Fruit fly (Drosophila melanogaster): ENCODE measurements around the gene RpL36A.

RpL36A gene

DNA sequence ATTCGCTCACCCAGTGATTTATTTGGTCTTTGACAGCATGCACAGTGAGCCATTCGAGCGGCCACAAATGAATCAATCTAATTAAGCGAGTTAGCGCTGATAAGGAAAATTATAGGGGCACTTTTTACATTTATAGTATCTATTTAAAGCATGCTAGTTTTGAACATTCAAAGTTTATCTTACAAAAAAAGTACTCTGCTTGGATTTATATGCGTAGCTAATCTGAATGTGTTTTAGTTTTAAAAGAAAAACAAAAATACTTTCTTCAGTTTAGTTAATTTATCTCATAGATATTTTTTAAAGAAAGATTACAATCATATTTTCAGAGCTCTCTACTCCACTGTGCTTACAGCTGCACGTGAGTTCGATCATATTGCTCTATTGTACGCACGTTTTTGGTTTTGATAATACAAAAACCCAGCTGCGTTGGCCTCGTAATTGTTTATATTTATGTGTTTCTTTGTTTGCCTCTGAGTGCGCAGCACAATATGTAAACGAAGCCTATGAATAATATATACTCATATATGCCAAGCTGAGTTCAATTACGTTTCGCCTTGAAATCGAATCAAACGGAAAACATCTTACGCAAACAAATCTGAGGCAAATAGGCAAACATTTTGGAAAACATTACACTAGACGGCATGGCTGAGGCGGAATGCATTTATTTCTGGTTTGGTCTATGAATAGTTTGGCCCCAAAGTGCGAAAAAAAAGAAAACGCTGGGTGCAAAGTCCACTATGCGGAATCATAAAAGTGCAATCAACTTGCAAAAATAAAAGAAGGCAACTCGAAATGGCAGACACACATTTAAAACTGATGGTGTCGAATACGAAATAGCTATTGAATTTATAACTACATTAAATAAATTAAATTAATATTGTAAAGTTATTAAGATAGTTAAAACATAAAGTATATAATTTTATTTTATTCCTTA is 40.7 kb downstream of the RpL36A start (continued):
- no peak for TF ChIP-seq hbn (GFP tag; IDR thresholded peaks at IDR 0.05; ENCODE audit: partially characterized antibody)
- TF ChIP-seq E2f2 (GFP tag; IDR thresholded peaks at IDR 0.05): peak; percentile 71
- no peak for TF ChIP-seq nerfin-2 (GFP tag; IDR thresholded peaks at IDR 0.05; ENCODE audit: partially characterized antibody)
- TF ChIP-seq CG13624 (GFP tag; optimal IDR thresholded peaks at IDR 0.05): peak; percentile 86
- peak; percentile 77 for TF ChIP-seq H15 (GFP tag; IDR thresholded peaks at IDR 0.05)
- peak; percentile 91 for TF ChIP-seq CG17829 (tag; optimal IDR thresholded peaks at IDR 0.05)
- TF ChIP-seq HLHmδ (GFP tag; optimal IDR thresholded peaks at IDR 0.05): no peak
- peak; percentile 85 for TF ChIP-seq nerfin-1 (tag; optimal IDR thresholded peaks at IDR 0.05)
- TF ChIP-seq br (optimal IDR thresholded peaks at IDR 0.05): no peak
- peak; percentile 78 for TF ChIP-seq CG17359 (tag; optimal IDR thresholded peaks at IDR 0.05)
- peak; percentile 84 for TF ChIP-seq CG1602 (GFP tag; optimal IDR thresholded peaks at IDR 0.05)
- no peak for TF ChIP-seq aop (GFP tag; IDR thresholded peaks at IDR 0.05)
- TF ChIP-seq CG1603 (tag; optimal IDR thresholded peaks at IDR 0.05): peak; percentile 65
- TF ChIP-seq CG17361 (GFP tag; IDR thresholded peaks at IDR 0.05): peak; percentile 95
- peak; percentile 82 for TF ChIP-seq CG5180 (GFP tag; optimal IDR thresholded peaks at IDR 0.05)
- TF ChIP-seq ap (GFP tag; IDR thresholded peaks at IDR 0.05): peak; percentile 69
- peak; percentile 72; the same call in 3 of the 4 replicates for TF ChIP-seq chinmo (GFP tag; IDR thresholded peaks at IDR 0.05; ENCODE audit: partially characterized antibody)
- peak; percentile 58 for TF ChIP-seq CG30020 (tag; optimal IDR thresholded peaks at IDR 0.05)
- no peak for TF ChIP-seq bigmax (GFP tag; optimal IDR thresholded peaks at IDR 0.05)
- TF ChIP-seq ham (GFP tag; IDR thresholded peaks at IDR 0.05): 0 out of 2 replicates have a peak, but pooled peaks have one; percentile 29
- TF ChIP-seq CG11456 (GFP tag; IDR thresholded peaks at IDR 0.05): peak; percentile 77
- TF ChIP-seq h (optimal IDR thresholded peaks at IDR 0.05): no peak
- TF ChIP-seq twi (tag; optimal IDR thresholded peaks at IDR 0.05): peak; percentile 70
- no peak for TF ChIP-seq MESR4 (GFP tag; optimal IDR thresholded peaks at IDR 0.05)
- no peak for TF ChIP-seq hb (GFP tag; IDR thresholded peaks at IDR 0.05; ENCODE audit: partially characterized antibody)
- TF ChIP-seq CG10267 (tag; optimal IDR thresholded peaks at IDR 0.05): peak; percentile 83
- peak; percentile 93 for TF ChIP-seq CG11695 (GFP tag; IDR thresholded peaks at IDR 0.05)
- peak; percentile 76 for TF ChIP-seq zen (tag; optimal IDR thresholded peaks at IDR 0.05)
- TF ChIP-seq CG3847 (GFP tag; IDR thresholded peaks at IDR 0.05): peak; percentile 86
- peak; percentile 69 for TF ChIP-seq Deaf1 (tag; optimal IDR thresholded peaks at IDR 0.05)
- TF ChIP-seq CG14710 (tag; optimal IDR thresholded peaks at IDR 0.05): peak; percentile 87
- TF ChIP-seq CG9727 (GFP tag; optimal IDR thresholded peaks at IDR 0.05): peak; percentile 93
- peak; percentile 86 for TF ChIP-seq CG7372 (GFP tag; IDR thresholded peaks at IDR 0.05)
- TF ChIP-seq CG12659 (GFP tag; optimal IDR thresholded peaks at IDR 0.05): peak; percentile 93
- TF ChIP-seq gem (tag; optimal IDR thresholded peaks at IDR 0.05): peak; percentile 94
- TF ChIP-seq corto (GFP tag; optimal IDR thresholded peaks at IDR 0.05): peak; percentile 40
- peak; percentile 95 for TF ChIP-seq CG2678 (tag; optimal IDR thresholded peaks at IDR 0.05)
- TF ChIP-seq lov (optimal IDR thresholded peaks at IDR 0.05): no peak
- TF ChIP-seq lov (GFP tag; IDR thresholded peaks at IDR 0.05): 0 out of 3 replicates have a peak, but pooled peaks have one; percentile 59
- TF ChIP-seq Rx (GFP tag; IDR thresholded peaks at IDR 0.05): no peak; the same call in 1 of the 2 replicates
- no peak for TF ChIP-seq Sin3A (optimal IDR thresholded peaks at IDR 0.05)
- peak; percentile 80 for TF ChIP-seq Sox102F (GFP tag; optimal IDR thresholded peaks at IDR 0.05)
- peak; percentile 73 for TF ChIP-seq CG6813 (GFP tag; optimal IDR thresholded peaks at IDR 0.05)
- TF ChIP-seq Lhr (GFP tag; optimal IDR thresholded peaks at IDR 0.05): peak; percentile 52
- no peak for TF ChIP-seq Hr39 (optimal IDR thresholded peaks at IDR 0.05)
- peak; percentile 90 for TF ChIP-seq CG10209 (GFP tag; optimal IDR thresholded peaks at IDR 0.05)
- TF ChIP-seq Gug (GFP tag; IDR thresholded peaks at IDR 0.05): peak; percentile 86
- peak; percentile 17 for TF ChIP-seq CrebB (tag; optimal IDR thresholded peaks at IDR 0.05)
- TF ChIP-seq chif (GFP tag; optimal IDR thresholded peaks at IDR 0.05): peak; percentile 83 to 84
